Fruit fly (Drosophila melanogaster) whole organism, embryonic: ENCODE data around the gene Hs6st.

Source experiments
- Abd-B ChIP-seq: fragments of 200-800 bp; sonication (Bioruptor generic); optimal IDR thresholded peaks from 2 replicates; lab custom pipeline; 2018; ENCODE audit warnings: missing biosample characterization, mild to moderate bottlenecking, missing genetic modification characterization, moderate library complexity
- Antp ChIP-seq: fragments of 200-800 bp; sonication (Bioruptor generic); optimal IDR thresholded peaks from 3 replicates; lab custom pipeline; 2016; ENCODE audit warnings: missing biosample characterization, missing genetic modification characterization
- CG10274 ChIP-seq: fragments of 200-800 bp; sonication (Bioruptor generic); optimal IDR thresholded peaks from 3 replicates; lab custom pipeline; 2017; ENCODE audit warnings: missing biosample characterization, mild to moderate bottlenecking, missing genetic modification characterization
- CG12104 ChIP-seq: fragments of 200-800 bp; sonication (Bioruptor generic); optimal IDR thresholded peaks from 3 replicates; lab custom pipeline; 2016; ENCODE audit warnings: missing biosample characterization, missing genetic modification characterization
- CG12155 ChIP-seq: fragments of 200-800 bp; sonication (Bioruptor generic); optimal IDR thresholded peaks from 3 replicates; lab custom pipeline; 2016; ENCODE audit warnings: missing biosample characterization, missing genetic modification characterization
- CG13424 ChIP-seq: fragments of 200-800 bp; sonication (Bioruptor generic); optimal IDR thresholded peaks from 2 replicates; lab custom pipeline; 2019; ENCODE audit warnings: missing biosample characterization, mild to moderate bottlenecking, missing genetic modification characterization, moderate library complexity
- CG14050 ChIP-seq: fragments of 200-800 bp; sonication (Bioruptor generic); IDR thresholded peaks from 3 replicates; pipeline ENCODE4 v1.3.6; 2022; ENCODE audit warnings: missing biosample characterization, missing genetic modification characterization
- CG14965 ChIP-seq: fragments of 200-800 bp; sonication (Bioruptor generic); optimal IDR thresholded peaks from 2 replicates; lab custom pipeline; 2016; ENCODE audit warnings: missing biosample characterization, missing genetic modification characterization, borderline replicate concordance
- CG15601 ChIP-seq: fragments of 200-800 bp; sonication (Bioruptor generic); optimal IDR thresholded peaks from 3 replicates; lab custom pipeline; 2019; ENCODE audit warnings: missing biosample characterization, mild to moderate bottlenecking, missing genetic modification characterization, moderate library complexity
- CG16863 ChIP-seq: fragments of 200-800 bp; sonication (Bioruptor generic); optimal IDR thresholded peaks from 3 replicates; lab custom pipeline; 2016; ENCODE audit warnings: missing biosample characterization, missing genetic modification characterization
- CG17568 ChIP-seq: fragments of 200-800 bp; sonication (Bioruptor generic); optimal IDR thresholded peaks from 2 replicates; lab custom pipeline; 2018; ENCODE audit warnings: missing biosample characterization, mild to moderate bottlenecking, missing genetic modification characterization, moderate library complexity
- CG32772 ChIP-seq: fragments of 200-800 bp; sonication (Bioruptor generic); IDR thresholded peaks from 2 replicates; pipeline ENCODE4 v1.3.6; 2022; ENCODE audit warnings: missing biosample characterization, missing genetic modification characterization
- CG34224 ChIP-seq: fragments of 200-800 bp; sonication (Bioruptor generic); IDR thresholded peaks from 3 replicates; pipeline ENCODE4 v1.3.6; 2022; ENCODE audit warnings: missing biosample characterization, missing genetic modification characterization; ENCODE audit not compliant: partially characterized antibody
- CG5245 ChIP-seq: fragments of 200-800 bp; sonication (Bioruptor generic); optimal IDR thresholded peaks from 3 replicates; lab custom pipeline; 2016; ENCODE audit warnings: missing biosample characterization, missing genetic modification characterization
- CG6272 ChIP-seq: fragments of 200-800 bp; sonication (Bioruptor generic); IDR thresholded peaks from 2 replicates; pipeline ENCODE4 v1.3.6; 2022; ENCODE audit warnings: missing biosample characterization, missing genetic modification characterization
- CG6813 ChIP-seq: fragments of 200-800 bp; sonication (Bioruptor generic); optimal IDR thresholded peaks from 2 replicates; lab custom pipeline; 2017; ENCODE audit warnings: missing biosample characterization, missing genetic modification characterization, mild to moderate bottlenecking, moderate library complexity, missing genetic modification reagents
- CG8281 ChIP-seq: fragments of 200-800 bp; sonication (Bioruptor generic); optimal IDR thresholded peaks from 2 replicates; lab custom pipeline; 2018; ENCODE audit warnings: missing biosample characterization, mild to moderate bottlenecking, missing genetic modification characterization, moderate library complexity
- CoRest ChIP-seq: fragments of 200-800 bp; sonication (Bioruptor generic); optimal IDR thresholded peaks from 3 replicates; lab custom pipeline; 2018; ENCODE audit warnings: missing biosample characterization, mild to moderate bottlenecking, missing genetic modification characterization, moderate library complexity
- Dad ChIP-seq: fragments of 200-800 bp; sonication (Bioruptor generic); optimal IDR thresholded peaks from 3 replicates; lab custom pipeline; 2016; ENCODE audit warnings: missing biosample characterization, missing genetic modification characterization
- Dfd ChIP-seq, 2 experiments: fragments of >200 bp; optimal IDR thresholded peaks; 2 replicates each; lab custom pipeline; 2017; ENCODE audit warnings: missing biosample characterization in 2 of 2, missing genetic modification characterization in 2 of 2
- Ets97D ChIP-seq: fragments of 200-800 bp; sonication (Bioruptor generic); optimal IDR thresholded peaks from 3 replicates; lab custom pipeline; 2016; ENCODE audit warnings: missing biosample characterization, missing genetic modification characterization
- HHEX ChIP-seq: fragments of 200-800 bp; sonication (Bioruptor generic); optimal IDR thresholded peaks from 3 replicates; lab custom pipeline; 2017; ENCODE audit warnings: missing biosample characterization, mild to moderate bottlenecking, missing genetic modification characterization, missing genetic modification reagents
- Hmx ChIP-seq: fragments of 200-800 bp; sonication (Bioruptor generic); optimal IDR thresholded peaks from 2 replicates; lab custom pipeline; 2016; ENCODE audit warnings: missing biosample characterization, missing genetic modification characterization
- Hr51 ChIP-seq, 2 experiments: fragments of 200-800 bp; sonication (Bioruptor generic); optimal IDR thresholded peaks; 2 replicates in 1 of 2; 3 replicates in 1 of 2; lab custom pipeline; 2016 to 2018; ENCODE audit warnings: missing biosample characterization in 2 of 2, missing genetic modification characterization in 2 of 2, mild to moderate bottlenecking in 1 of 2, moderate library complexity in 1 of 2
- Lpt ChIP-seq: fragments of >200 bp; optimal IDR thresholded peaks from 2 replicates; lab custom pipeline; 2018; ENCODE audit warnings: missing biosample characterization, missing genetic modification characterization
- Nf-YB ChIP-seq: fragments of 200-800 bp; sonication (Bioruptor generic); optimal IDR thresholded peaks from 3 replicates; lab custom pipeline; 2019; ENCODE audit warnings: missing biosample characterization, mild to moderate bottlenecking, missing genetic modification characterization, moderate library complexity
- Nf-YC ChIP-seq: fragments of 200-800 bp; optimal IDR thresholded peaks from 3 replicates; lab custom pipeline; 2019; ENCODE audit warnings: missing biosample characterization, mild to moderate bottlenecking, missing genetic modification characterization, moderate library complexity
- NfI ChIP-seq: fragments of 200-800 bp; sonication (Bioruptor generic); optimal IDR thresholded peaks from 3 replicates; lab custom pipeline; 2018; ENCODE audit warnings: missing biosample characterization, mild to moderate bottlenecking, missing genetic modification characterization, moderate library complexity
- Six4 ChIP-seq: fragments of 200-800 bp; sonication (Bioruptor generic); optimal IDR thresholded peaks from 2 replicates; lab custom pipeline; 2016; ENCODE audit warnings: missing biosample characterization, missing genetic modification characterization
- Vsx1 ChIP-seq: fragments of 200-800 bp; sonication (Bioruptor generic); optimal IDR thresholded peaks from 2 replicates; lab custom pipeline; 2017; ENCODE audit warnings: missing biosample characterization, mild to moderate bottlenecking, missing genetic modification characterization, missing genetic modification reagents
- Xrp1 ChIP-seq: fragments of 200-800 bp; sonication (Bioruptor generic); IDR thresholded peaks from 2 replicates; pipeline ENCODE4 v1.3.6; 2022; ENCODE audit warnings: missing biosample characterization, missing genetic modification characterization
- amos ChIP-seq: fragments of 200-800 bp; sonication (Bioruptor generic); IDR thresholded peaks from 2 replicates; pipeline ENCODE4 v1.3.6; 2022; ENCODE audit warnings: missing biosample characterization, missing genetic modification characterization; ENCODE audit not compliant: partially characterized antibody
- bigmax ChIP-seq: fragments of 200-800 bp; sonication (Bioruptor generic); optimal IDR thresholded peaks from 2 replicates; lab custom pipeline; 2018; ENCODE audit warnings: missing biosample characterization, mild to moderate bottlenecking, missing genetic modification characterization
- btn ChIP-seq: fragments of 200-800 bp; sonication (Bioruptor generic); optimal IDR thresholded peaks from 2 replicates; lab custom pipeline; 2016; ENCODE audit warnings: missing biosample characterization, missing genetic modification characterization
- crc ChIP-seq: fragments of 200-800 bp; sonication (Bioruptor generic); optimal IDR thresholded peaks from 2 replicates; lab custom pipeline; 2016; ENCODE audit warnings: missing biosample characterization, missing genetic modification characterization
- dati ChIP-seq: fragments of 200-800 bp; sonication (Bioruptor generic); IDR thresholded peaks from 2 replicates; pipeline ENCODE4 v1.3.6; 2022; ENCODE audit warnings: missing biosample characterization, missing genetic modification characterization
- dmrt99B ChIP-seq: fragments of 200-800 bp; sonication (Bioruptor generic); optimal IDR thresholded peaks from 2 replicates; lab custom pipeline; 2018; ENCODE audit warnings: missing biosample characterization, mild to moderate bottlenecking, missing genetic modification characterization, moderate library complexity
- ewg ChIP-seq: fragments of 200-800 bp; sonication (Bioruptor generic); optimal IDR thresholded peaks from 3 replicates; lab custom pipeline; 2017; ENCODE audit warnings: mild to moderate bottlenecking, missing biosample characterization, missing genetic modification reagents, missing genetic modification characterization
- fru ChIP-seq: fragments of >200 bp; optimal IDR thresholded peaks from 2 replicates; lab custom pipeline; 2017
- ind ChIP-seq: fragments of 200-800 bp; sonication (Bioruptor generic); optimal IDR thresholded peaks from 3 replicates; lab custom pipeline; 2016; ENCODE audit warnings: missing biosample characterization, missing genetic modification characterization
- jigr1 ChIP-seq: fragments of 200-800 bp; sonication (Bioruptor generic); IDR thresholded peaks from 3 replicates; pipeline ENCODE4 v1.3.6; 2022; ENCODE audit warnings: missing biosample characterization, missing genetic modification characterization
- kah ChIP-seq: fragments of 200-800 bp; sonication (Bioruptor generic); optimal IDR thresholded peaks from 2 replicates; lab custom pipeline; 2018; ENCODE audit warnings: missing biosample characterization, mild to moderate bottlenecking, missing genetic modification characterization
- lab ChIP-seq: fragments of 200-800 bp; sonication (Bioruptor generic); optimal IDR thresholded peaks from 3 replicates; lab custom pipeline; 2017; ENCODE audit warnings: missing biosample characterization, missing genetic modification characterization, mild to moderate bottlenecking, moderate library complexity, missing genetic modification reagents
- nom ChIP-seq: fragments of 200-800 bp; sonication (Bioruptor generic); optimal IDR thresholded peaks from 2 replicates; lab custom pipeline; 2017; ENCODE audit warnings: missing biosample characterization, missing genetic modification characterization, mild to moderate bottlenecking, moderate library complexity, missing genetic modification reagents
- otp ChIP-seq: fragments of 200-800 bp; sonication (Bioruptor generic); IDR thresholded peaks from 3 replicates; pipeline ENCODE4, ENCODE4 v1.3.6; 2022; ENCODE audit warnings: missing biosample characterization, missing genetic modification characterization
- pb ChIP-seq: fragments of 200-800 bp; sonication (Bioruptor generic); optimal IDR thresholded peaks from 3 replicates; lab custom pipeline; 2016; ENCODE audit warnings: missing biosample characterization, missing genetic modification characterization
- pita ChIP-seq: fragments of 200-800 bp; sonication (Bioruptor generic); optimal IDR thresholded peaks from 2 replicates; lab custom pipeline; 2017; ENCODE audit warnings: missing biosample characterization, mild to moderate bottlenecking, missing genetic modification characterization
- pum ChIP-seq: fragments of 200-800 bp; sonication (Bioruptor generic); optimal IDR thresholded peaks from 2 replicates; lab custom pipeline; 2016; ENCODE audit warnings: missing biosample characterization, missing genetic modification characterization
- tup ChIP-seq: fragments of 200-800 bp; sonication (Bioruptor generic); optimal IDR thresholded peaks from 2 replicates; lab custom pipeline; 2016; ENCODE audit warnings: missing biosample characterization, mild to moderate bottlenecking, missing genetic modification characterization, moderate library complexity
- zf30C ChIP-seq: fragments of 200-800 bp; sonication (Bioruptor generic); optimal IDR thresholded peaks from 3 replicates; lab custom pipeline; 2018; ENCODE audit warnings: missing biosample characterization, mild to moderate bottlenecking, missing genetic modification characterization

The Hs6st gene

dm6 chr3R:19908863-19909343 is 99.4 kb downstream of the Hs6st start (continued):
- TF ChIP-seq CG5245 (GFP tag; lab: Kevin White, UChicago) (peak; percentile 66), zf30C (GFP tag; lab: Kevin White, UChicago) (no peak), NfI (peak; percentile 81), crc (GFP tag; lab: Kevin White, UChicago) (peak; percentile 64), CG14050 (GFP tag; lab: Robert Waterston, UW) (peak; percentile 84), pb (GFP tag; lab: Kevin White, UChicago) (peak; percentile 70), CG14965 (GFP tag; lab: Kevin White, UChicago) (no peak), dmrt99B (tag; lab: Kevin White, UChicago) (peak; percentile 89), Lpt (GFP tag; lab: Kevin White, UChicago) (no peak), CG8281 (peak; percentile 34), Nf-YB (GFP tag; lab: Kevin White, UChicago) (peak; percentile 38), CG12155 (GFP tag; lab: Kevin White, UChicago) (peak; percentile 82), ewg (GFP tag; lab: Kevin White, UChicago) (peak; percentile 73), CG17568 (GFP tag; lab: Kevin White, UChicago) (peak; percentile 77), Dad (GFP tag; lab: Kevin White, UChicago) (peak; percentile 74), Xrp1 (peak; percentile 86), CG10274 (GFP tag; lab: Kevin White, UChicago) (peak; percentile 9), CG32772 (GFP tag; lab: Robert Waterston, UW) (peak; percentile 82), tup (GFP tag; lab: Kevin White, UChicago) (peak; percentile 28), CG34224 (GFP tag; lab: Robert Waterston, UW) (no peak), jigr1 (GFP tag; lab: Robert Waterston, UW) (peak; percentile 44; the same call in 1 of the 3 replicates), lab (peak; percentile 90), Vsx1 (peak; percentile 59), dati (GFP tag; lab: Robert Waterston, UW) (peak; percentile 64), Ets97D (GFP tag; lab: Kevin White, UChicago) (peak; percentile 38), fru (no peak), Six4 (GFP tag; lab: Kevin White, UChicago) (peak; percentile 79), Abd-B (GFP tag; lab: Kevin White, UChicago) (peak; percentile 63), kah (GFP tag; lab: Kevin White, UChicago) (peak; percentile 15), pum (GFP tag; lab: Kevin White, UChicago) (peak; percentile 64), nom (GFP tag; lab: Kevin White, UChicago) (peak; percentile 10), CG13424 (tag; lab: Kevin White, UChicago) (peak; percentile 63), amos (GFP tag; lab: Robert Waterston, UW) (no peak), CG6813 (peak; percentile 83), Antp (GFP tag; lab: Kevin White, UChicago) (peak; percentile 89), ind (GFP tag; lab: Kevin White, UChicago) (peak; percentile 88), CG12104 (GFP tag; lab: Kevin White, UChicago) (peak; percentile 67), CoRest (tag; lab: Kevin White, UChicago) (peak; percentile 78), btn (peak; percentile 49), pita (GFP tag; lab: Kevin White, UChicago) (no peak), CG16863 (GFP tag; lab: Kevin White, UChicago) (peak; percentile 80), otp (GFP tag; lab: Robert Waterston, UW) (0 out of 3 replicates have a peak, but pooled peaks have one; percentile 72), CG6272 (GFP tag; lab: Robert Waterston, UW) (peak; percentile 58; the same call in 1 of the 2 replicates), Hmx (no peak), HHEX (GFP tag; lab: Kevin White, UChicago) (peak; percentile 78), bigmax (GFP tag; lab: Kevin White, UChicago) (no peak), CG15601 (tag; lab: Kevin White, UChicago) (peak; percentile 45), Hr51 (GFP tag; optimal IDR thresholded peaks at IDR 0.05; lab: Kevin White, UChicago) (peak; percentile 70 to 87), Dfd (GFP tag; optimal IDR thresholded peaks at IDR 0.05; lab: Kevin White, UChicago) (no peak), Nf-YC (no peak)
